Fruit fly (Drosophila melanogaster) whole organism: Measurements from ENCODE around the gene pon.

ENCODE experiments used
- CG8478 ChIP-seq: fragments of >200 bp; optimal IDR thresholded peaks from 2 replicates; lab custom pipeline; 2018; ENCODE audit warnings: inconsistent platforms
- Dll ChIP-seq: fragments of >200 bp; optimal IDR thresholded peaks from 2 replicates; lab custom pipeline; 2017
- psq ChIP-seq: fragments of >200 bp; optimal IDR thresholded peaks from 2 replicates; lab custom pipeline; 2017
- usp ChIP-seq: fragments of >200 bp; optimal IDR thresholded peaks from 2 replicates; lab custom pipeline; 2017; ENCODE audit warnings: missing biosample characterization, missing genetic modification characterization, mixed read lengths

DNA sequence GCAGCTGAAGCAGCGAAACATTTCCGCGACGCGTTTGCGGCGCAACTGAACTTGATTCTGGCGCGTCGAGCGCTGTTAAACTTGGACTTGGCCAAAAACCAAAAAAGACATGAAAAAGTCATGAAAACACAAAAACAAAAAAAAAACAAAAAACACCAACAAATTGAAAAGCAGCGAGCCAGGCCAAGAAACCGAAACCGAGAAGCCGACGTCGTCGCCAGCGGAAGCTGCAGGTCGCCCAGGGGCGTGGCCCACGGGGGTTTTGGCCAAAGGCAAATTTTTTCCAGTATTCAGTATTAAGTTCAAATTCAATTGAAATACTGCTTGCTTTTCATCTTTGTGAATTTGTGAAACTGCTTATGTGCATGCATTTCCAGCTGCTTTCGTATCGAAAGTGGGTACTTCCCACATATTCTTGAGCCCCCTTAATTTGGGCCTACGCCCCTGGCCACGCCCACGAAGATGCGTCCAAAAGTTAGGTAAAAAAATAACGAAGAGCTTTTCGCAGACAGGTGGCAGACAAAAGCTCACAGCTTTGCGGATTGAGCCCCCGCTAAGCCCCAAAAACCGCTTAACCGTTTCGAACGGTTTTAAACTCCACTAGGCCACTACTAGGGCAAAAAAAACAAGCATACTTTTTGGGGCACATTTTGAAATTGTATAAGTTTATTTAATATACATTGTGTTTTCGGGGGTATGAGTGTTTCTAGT, 30.7 kb downstream of the pon start, which contains the start of gene CG3009:
- TF ChIP-seq psq (lab: Kevin White, UChicago) (no peak), CG8478 (lab: Kevin White, UChicago) (no peak), Dll (lab: Kevin White, UChicago) (no peak), usp (GFP tag; lab: Kevin White, UChicago) (no peak)
